Worm (Caenorhabditis elegans) whole organism, L4 larva: ENCODE results near the gene clec-138.

Experiments
- F37D6.2 ChIP-seq: sonication (generic microtip); optimal IDR thresholded peaks from 2 replicates; lab custom pipeline; 2016; ENCODE audit warnings: mild to moderate bottlenecking, missing genetic modification characterization, missing compliant biosample characterization
- T20F7.1 ChIP-seq: fragments of 200-800 bp; sonication (Bioruptor generic); optimal IDR thresholded peaks from 2 replicates; lab custom pipeline; 2018; ENCODE audit warnings: mild to moderate bottlenecking, missing genetic modification characterization, missing compliant biosample characterization
- Y105C5A.15 ChIP-seq: fragments of 200-800 bp; sonication (Bioruptor generic); IDR thresholded peaks from 2 replicates; pipeline ENCODE4 v1.3.6; 2022; ENCODE audit warnings: missing genetic modification characterization, missing compliant biosample characterization
- Y5F2A.4 ChIP-seq: fragments of 200-800 bp; sonication (Bioruptor generic); optimal IDR thresholded peaks from 2 replicates; lab custom pipeline; 2018; ENCODE audit warnings: mild to moderate bottlenecking, missing genetic modification characterization, missing compliant biosample characterization
- Y75B8A.6 ChIP-seq: fragments of 200-800 bp; sonication (Bioruptor generic); IDR thresholded peaks from 2 replicates; pipeline ENCODE4 v1.3.6; 2022; ENCODE audit warnings: missing genetic modification reagents, missing genetic modification characterization, missing compliant biosample characterization
- ceh-28 ChIP-seq: fragments of 150-350 bp; optimal IDR thresholded peaks from 2 replicates; lab custom pipeline; 2014; ENCODE audit warnings: missing biosample characterization, missing genetic modification reagents, missing genetic modification characterization
- ceh-32 ChIP-seq: sonication (generic microtip); optimal IDR thresholded peaks from 2 replicates; lab custom pipeline; 2016; ENCODE audit warnings: mild to moderate bottlenecking, missing genetic modification characterization, missing compliant biosample characterization; ENCODE audit not compliant: poor library complexity
- daf-16 ChIP-seq, 3 experiments: sonication (generic microtip); optimal IDR thresholded peaks; 2 replicates each; lab custom pipeline; 2016 to 2017; ENCODE audit warnings: missing genetic modification characterization in 3 of 3, missing genetic modification reagents in 3 of 3, mild to moderate bottlenecking in 2 of 3, missing compliant biosample characterization in 2 of 3, missing biosample characterization in 1 of 3, moderate library complexity in 1 of 3
- daf-19 ChIP-seq: fragments of 200-800 bp; sonication (Bioruptor generic); conservative IDR thresholded peaks from 2 replicates; pipeline ENCODE4 v1.3.6; 2022; ENCODE audit warnings: missing genetic modification characterization, missing compliant biosample characterization
- duxl-1 ChIP-seq: sonication (generic microtip); optimal IDR thresholded peaks from 2 replicates; lab custom pipeline; 2016; ENCODE audit warnings: mild to moderate bottlenecking, missing genetic modification characterization, moderate library complexity, missing compliant biosample characterization; ENCODE audit not compliant: poor library complexity
- egl-43 ChIP-seq: fragments of 200-800 bp; sonication (Bioruptor generic); IDR thresholded peaks from 2 replicates; pipeline ENCODE4 v1.3.6; 2022; ENCODE audit warnings: missing genetic modification reagents, missing genetic modification characterization, missing compliant biosample characterization
- fkh-10 ChIP-seq: fragments of 150-350 bp; optimal IDR thresholded peaks from 2 replicates; lab custom pipeline; 2014; ENCODE audit warnings: missing biosample characterization, missing genetic modification reagents, missing genetic modification characterization
- hif-1 ChIP-seq, 2 experiments: sonication (generic microtip); optimal IDR thresholded peaks; 2 replicates each; lab custom pipeline; 2016 to 2017; ENCODE audit warnings: missing compliant biosample characterization in 2 of 2, missing genetic modification characterization in 2 of 2, missing genetic modification reagents in 2 of 2, missing genotype in 2 of 2, mild to moderate bottlenecking in 1 of 2
- hlh-30 ChIP-seq: sonication (generic microtip); optimal IDR thresholded peaks from 2 replicates; lab custom pipeline; 2017; ENCODE audit warnings: antibody characterized with exemption, mild to moderate bottlenecking, missing genetic modification characterization, missing compliant biosample characterization; ENCODE audit not compliant: insufficient read depth
- hmg-1.1 ChIP-seq: fragments of 200-800 bp; sonication (Bioruptor generic); IDR thresholded peaks from 2 replicates; pipeline ENCODE4 v1.3.6; 2022; ENCODE audit warnings: missing genetic modification reagents, missing genetic modification characterization, missing compliant biosample characterization
- jun-1 ChIP-seq: fragments of 150-350 bp; optimal IDR thresholded peaks from 2 replicates; lab custom pipeline; 2014; ENCODE audit warnings: missing biosample characterization, missing genetic modification reagents, missing genetic modification characterization
- lin-1 ChIP-seq: fragments of 200-800 bp; sonication (Bioruptor generic); IDR thresholded peaks from 2 replicates; pipeline ENCODE4 v1.3.6; 2022; ENCODE audit warnings: missing genetic modification reagents, missing genetic modification characterization, missing compliant biosample characterization
- lin-38 ChIP-seq: fragments of 200-800 bp; sonication (Bioruptor generic); IDR thresholded peaks from 2 replicates; pipeline ENCODE4 v1.3.6; 2022; ENCODE audit warnings: missing genetic modification reagents, missing genetic modification characterization, missing compliant biosample characterization
- madf-9 ChIP-seq: fragments of 200-800 bp; sonication (Bioruptor generic); conservative IDR thresholded peaks from 2 replicates; pipeline ENCODE4 v1.3.6; 2022; ENCODE audit warnings: missing genetic modification reagents, missing genetic modification characterization, missing compliant biosample characterization
- mdt-29 ChIP-seq: fragments of 200-800 bp; sonication (Bioruptor generic); IDR thresholded peaks from 2 replicates; pipeline ENCODE4 v1.3.6; 2022; ENCODE audit warnings: missing genetic modification reagents, missing genetic modification characterization, missing compliant biosample characterization
- mxl-2 ChIP-seq: fragments of 200-800 bp; sonication (Bioruptor generic); conservative IDR thresholded peaks from 2 replicates; pipeline ENCODE4 v1.3.6; 2022; ENCODE audit warnings: missing genetic modification reagents, missing genetic modification characterization, missing compliant biosample characterization
- nhr-76 ChIP-seq: fragments of 150-350 bp; optimal IDR thresholded peaks from 2 replicates; lab custom pipeline; 2014; ENCODE audit warnings: missing biosample characterization, missing genetic modification characterization
- rbr-2 ChIP-seq: sonication (generic microtip); optimal IDR thresholded peaks from 2 replicates; lab custom pipeline; 2016; ENCODE audit warnings: missing genotype, missing genetic modification characterization, missing compliant biosample characterization
- sdz-12 ChIP-seq: fragments of 200-800 bp; sonication (Bioruptor generic); optimal IDR thresholded peaks from 2 replicates; lab custom pipeline; 2018; ENCODE audit warnings: mild to moderate bottlenecking, missing genetic modification characterization, missing compliant biosample characterization
- set-16 ChIP-seq: fragments of 200-800 bp; sonication (Bioruptor generic); IDR thresholded peaks from 2 replicates; pipeline ENCODE4 v1.3.6; 2022; ENCODE audit warnings: missing genetic modification reagents, missing genetic modification characterization, missing compliant biosample characterization
- skn-1 ChIP-seq: fragments of 150-350 bp; optimal IDR thresholded peaks from 2 replicates; lab custom pipeline; 2014; ENCODE audit warnings: missing biosample characterization, missing genetic modification characterization
- snpc-1.2 ChIP-seq: fragments of 200-800 bp; sonication (Bioruptor generic); IDR thresholded peaks from 2 replicates; pipeline ENCODE4 v1.3.6; 2022; ENCODE audit warnings: missing genetic modification reagents, missing genetic modification characterization, missing compliant biosample characterization
- tra-1 ChIP-seq: fragments of 200-800 bp; sonication (Bioruptor generic); IDR thresholded peaks from 2 replicates; pipeline ENCODE4 v1.3.6; 2022; ENCODE audit warnings: missing genetic modification reagents, missing genetic modification characterization, missing compliant biosample characterization
- unc-62 ChIP-seq, 3 experiments: fragments of 150-350 bp in 1 of 3; sonication (generic microtip); optimal IDR thresholded peaks in 2 of 3; peaks in 1 of 3; 1 replicate in 1 of 3; 2 replicates in 2 of 3; lab custom pipeline; 2014 to 2017; ENCODE audit warnings: missing biosample characterization in 3 of 3, missing genetic modification characterization in 3 of 3, missing genetic modification reagents in 3 of 3, missing genotype in 1 of 3
- zag-1 ChIP-seq: fragments of 150-350 bp; optimal IDR thresholded peaks from 2 replicates; lab custom pipeline; 2014; ENCODE audit warnings: missing biosample characterization, missing genetic modification characterization
- zfp-2 ChIP-seq: sonication (generic microtip); optimal IDR thresholded peaks from 2 replicates; lab custom pipeline; 2016; ENCODE audit warnings: mild to moderate bottlenecking, missing genetic modification characterization, missing compliant biosample characterization
- zfp-3 ChIP-seq: fragments of 200-800 bp; sonication (Bioruptor generic); conservative IDR thresholded peaks from 2 replicates; pipeline ENCODE4 v1.3.6; 2022; ENCODE audit warnings: missing genetic modification reagents, missing genetic modification characterization, missing compliant biosample characterization
- zip-11 ChIP-seq: fragments of 200-800 bp; sonication (Bioruptor generic); IDR thresholded peaks from 2 replicates; pipeline ENCODE4 v1.3.6; 2022; ENCODE audit warnings: missing genetic modification characterization, missing compliant biosample characterization
- ztf-11 ChIP-seq: fragments of 150-350 bp; optimal IDR thresholded peaks from 2 replicates; lab custom pipeline; 2014; ENCODE audit warnings: missing biosample characterization, missing genetic modification characterization

Gene clec-138

ce11 chrII:4579920-4580474 is 39.6 kb downstream of the clec-138 start:
- TF ChIP-seq Y5F2A.4 (GFP tag; lab: Kevin White, UChicago) (no peak), mxl-2 (GFP tag; lab: Robert Waterston, UW) (no peak), hif-1 (tag; optimal IDR thresholded peaks at IDR 0.05; lab: Kevin White, UChicago) (no peak), egl-43 (GFP tag; lab: Robert Waterston, UW) (no peak), ztf-11 (tag; lab: Kevin White, UChicago) (no peak), mdt-29 (GFP tag; lab: Robert Waterston, UW) (no peak), duxl-1 (no peak), ceh-32 (tag; lab: Kevin White, UChicago) (no peak), daf-16 (GFP tag; optimal IDR thresholded peaks at IDR 0.05; lab: Kevin White, UChicago) (no peak), daf-16 (tag; optimal IDR thresholded peaks at IDR 0.05; lab: Kevin White, UChicago) (no peak), tra-1 (GFP tag; lab: Robert Waterston, UW) (no peak), lin-38 (GFP tag; lab: Robert Waterston, UW) (no peak), zfp-3 (GFP tag; lab: Robert Waterston, UW) (no peak), zag-1 (tag; lab: Kevin White, UChicago) (no peak), zip-11 (GFP tag; lab: Robert Waterston, UW) (no peak), hmg-1.1 (no peak), lin-1 (GFP tag; lab: Robert Waterston, UW) (no peak), zfp-2 (tag; lab: Kevin White, UChicago) (no peak), rbr-2 (tag; lab: Kevin White, UChicago) (no peak)

ce11 chrII:4579375-4579774 is 40.2 kb downstream of the clec-138 start:
- no peak for TF ChIP-seq sdz-12 (GFP tag; lab: Kevin White, UChicago)
- no peak for TF ChIP-seq fkh-10
- no peak for TF ChIP-seq set-16 (GFP tag; lab: Robert Waterston, UW)
- TF ChIP-seq lin-38 (GFP tag; lab: Robert Waterston, UW) = no peak
- TF ChIP-seq mxl-2 (GFP tag; lab: Robert Waterston, UW) = no peak
- no peak for TF ChIP-seq snpc-1.2 (GFP tag; lab: Robert Waterston, UW)
- TF ChIP-seq madf-9 (GFP tag; lab: Robert Waterston, UW) = no peak
- TF ChIP-seq Y105C5A.15 (GFP tag; lab: Robert Waterston, UW) = no peak
- no peak for TF ChIP-seq skn-1 (tag; lab: Kevin White, UChicago)

ce11 chrII:4577391-4577790 is 42.2 kb downstream of the clec-138 start:
- TF ChIP-seq ceh-28 (tag; lab: Kevin White, UChicago) (no peak), jun-1 (tag; lab: Kevin White, UChicago) (no peak), mxl-2 (GFP tag; lab: Robert Waterston, UW) (no peak), daf-19 (GFP tag; lab: Robert Waterston, UW) (no peak), T20F7.1 (GFP tag; lab: Kevin White, UChicago) (no peak), Y75B8A.6 (GFP tag; lab: Robert Waterston, UW) (no peak), ztf-11 (tag; lab: Kevin White, UChicago) (no peak), skn-1 (tag; lab: Kevin White, UChicago) (no peak), F37D6.2 (no peak), nhr-76 (no peak), hmg-1.1 (no peak), unc-62 (GFP tag; optimal IDR thresholded peaks at IDR 0.05 in 1 of 2; lab: Kevin White, UChicago) (no peak), unc-62 (tag; optimal IDR thresholded peaks at IDR 0.05; lab: Kevin White, UChicago) (no peak), hlh-30 (tag; lab: Kevin White, UChicago) (no peak)
